Fruit fly (Drosophila melanogaster) Kc167 (cell line): ENCODE data around the gene CG9391.

ENCODE experiments used
- Sin3A ChIP-seq: fragments of >200 bp; optimal IDR thresholded peaks from 2 replicates; lab custom pipeline; 2018; ENCODE audit warnings: missing external identifiers
- insv ChIP-seq: fragments of >200 bp; optimal IDR thresholded peaks from 3 replicates; lab custom pipeline; 2018; ENCODE audit warnings: missing external identifiers
- psq ChIP-seq: fragments of >200 bp; optimal IDR thresholded peaks from 2 replicates; lab custom pipeline; 2017; ENCODE audit warnings: missing external identifiers

dm6 chr3L:21266101-21266656, 2.0 kb downstream of the CG9391 start:
- no peak for TF ChIP-seq psq (lab: Kevin White, UChicago)
- TF ChIP-seq Sin3A: no peak
- TF ChIP-seq insv (lab: Kevin White, UChicago): no peak
